Worm (Caenorhabditis elegans) whole organism, L2 larva: ENCODE measurements around the gene W04E12.9.

Source experiments
- ceh-82 ChIP-seq: fragments of 150-350 bp; optimal IDR thresholded peaks from 2 replicates; lab custom pipeline; 2014; ENCODE audit warnings: missing biosample characterization, missing genetic modification characterization
- egl-27 ChIP-seq: sonication (generic microtip); optimal IDR thresholded peaks from 3 replicates; lab custom pipeline; 2017; ENCODE audit warnings: missing biosample characterization, missing genetic modification reagents, missing genetic modification characterization
- lin-39 ChIP-seq: fragments of 150-350 bp; optimal IDR thresholded peaks from 2 replicates; lab custom pipeline; 2014; ENCODE audit warnings: missing biosample characterization, missing genetic modification reagents, missing genetic modification characterization
- lsy-2 ChIP-seq, 2 experiments: fragments of 150-350 bp in 1 of 2; sonication (generic microtip) in 1 of 2; optimal IDR thresholded peaks; 2 replicates each; lab custom pipeline; 2014 to 2017; ENCODE audit warnings: missing biosample characterization in 2 of 2, missing genetic modification characterization in 2 of 2
- nhr-23 ChIP-seq: fragments of 150-350 bp; optimal IDR thresholded peaks from 2 replicates; lab custom pipeline; 2014; ENCODE audit warnings: missing biosample characterization, missing genetic modification reagents, missing genetic modification characterization
- nhr-77 ChIP-seq: fragments of 150-350 bp; optimal IDR thresholded peaks from 2 replicates; lab custom pipeline; 2014; ENCODE audit warnings: missing biosample characterization, missing genetic modification characterization
- snpc-4 ChIP-seq: fragments of 150-350 bp; optimal IDR thresholded peaks from 2 replicates; lab custom pipeline; 2014; ENCODE audit warnings: missing biosample characterization, missing genetic modification characterization
- zag-1 ChIP-seq: fragments of 150-350 bp; optimal IDR thresholded peaks from 2 replicates; lab custom pipeline; 2014; ENCODE audit warnings: missing biosample characterization, missing genetic modification characterization

DNA sequence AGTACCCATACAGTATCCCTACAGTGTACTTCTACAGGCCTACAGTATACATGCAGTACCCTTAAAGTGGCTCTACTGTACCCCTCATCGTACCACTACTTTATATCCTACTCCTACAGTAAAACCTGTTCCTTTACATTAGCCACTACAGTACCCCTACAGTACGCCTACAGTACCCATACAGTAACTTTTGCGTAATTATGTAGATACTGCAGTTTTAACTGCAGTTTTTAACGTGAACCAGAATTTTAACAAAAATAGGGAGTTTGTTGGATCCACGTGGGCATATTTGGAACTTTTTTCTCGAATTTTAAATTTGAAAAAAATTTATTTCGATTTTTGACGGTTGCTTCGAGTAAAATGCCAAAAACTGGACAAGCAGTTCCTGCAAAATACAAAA, 13.0 kb upstream of the W04E12.9 start, which contains the start of gene W04E12.4:
- TF ChIP-seq nhr-77 (no peak), egl-27 (tag; lab: Kevin White, UChicago) (no peak), zag-1 (no peak), lsy-2 (tag; optimal IDR thresholded peaks at IDR 0.05; lab: Kevin White, UChicago) (no peak), snpc-4 (tag; lab: Kevin White, UChicago) (no peak), nhr-23 (tag; lab: Kevin White, UChicago) (no peak), lin-39 (tag; lab: Kevin White, UChicago) (no peak), ceh-82 (tag; lab: Kevin White, UChicago) (no peak)
